Fruit fly (Drosophila melanogaster) whole organism, embryonic: ENCODE data around the gene pav.

ENCODE experiments used
- B-H2 ChIP-seq: fragments of 200-800 bp; sonication (Bioruptor generic); optimal IDR thresholded peaks from 2 replicates; lab custom pipeline; 2018; ENCODE audit warnings: missing biosample characterization, mild to moderate bottlenecking, missing genetic modification characterization
- CG10321 ChIP-seq: fragments of 200-800 bp; sonication (Bioruptor generic); IDR thresholded peaks from 2 replicates; pipeline ENCODE4 v1.3.6; 2022; ENCODE audit warnings: missing biosample characterization, missing genetic modification characterization
- CG10366 ChIP-seq: fragments of 200-800 bp; sonication (Bioruptor generic); IDR thresholded peaks from 2 replicates; pipeline ENCODE4 v1.3.6; 2022; ENCODE audit warnings: missing biosample characterization, missing genetic modification characterization
- CG10462 ChIP-seq: fragments of 200-800 bp; sonication (Bioruptor generic); optimal IDR thresholded peaks from 2 replicates; lab custom pipeline; 2016; ENCODE audit warnings: missing biosample characterization, missing genetic modification characterization
- CG10565 ChIP-seq: fragments of 200-800 bp; sonication (Bioruptor generic); optimal IDR thresholded peaks from 3 replicates; lab custom pipeline; 2016; ENCODE audit warnings: missing biosample characterization, mild to moderate bottlenecking, missing genetic modification characterization
- CG11723 ChIP-seq: fragments of 200-800 bp; sonication (Bioruptor generic); optimal IDR thresholded peaks from 2 replicates; lab custom pipeline; 2017; ENCODE audit warnings: missing biosample characterization, mild to moderate bottlenecking, missing genetic modification characterization
- CG13624 ChIP-seq: fragments of 200-800 bp; sonication (Bioruptor generic); optimal IDR thresholded peaks from 2 replicates; lab custom pipeline; 2016; ENCODE audit warnings: missing biosample characterization, missing genetic modification characterization
- CG1529 ChIP-seq: fragments of 200-800 bp; sonication (Bioruptor generic); optimal IDR thresholded peaks from 3 replicates; lab custom pipeline; 2018; ENCODE audit warnings: missing biosample characterization, missing genetic modification characterization
- CG15479 ChIP-seq: fragments of 200-800 bp; sonication (Bioruptor generic); optimal IDR thresholded peaks from 3 replicates; lab custom pipeline; 2019; ENCODE audit warnings: missing biosample characterization, mild to moderate bottlenecking, missing genetic modification characterization, moderate library complexity
- CG1603 ChIP-seq: fragments of 200-800 bp; sonication (Bioruptor generic); optimal IDR thresholded peaks from 2 replicates; lab custom pipeline; 2019; ENCODE audit warnings: missing biosample characterization, mild to moderate bottlenecking, missing genetic modification characterization, moderate library complexity
- CG1647 ChIP-seq: fragments of 200-800 bp; sonication (Bioruptor generic); optimal IDR thresholded peaks from 3 replicates; lab custom pipeline; 2016; ENCODE audit warnings: missing biosample characterization, missing genetic modification characterization
- CG18262 ChIP-seq: fragments of 200-800 bp; optimal IDR thresholded peaks from 3 replicates; lab custom pipeline; 2019; ENCODE audit warnings: missing biosample characterization, mild to moderate bottlenecking, missing genetic modification characterization, moderate library complexity
- CG18476 ChIP-seq: fragments of 200-800 bp; sonication (Bioruptor generic); optimal IDR thresholded peaks from 2 replicates; lab custom pipeline; 2016; ENCODE audit warnings: missing biosample characterization, mild to moderate bottlenecking, missing genetic modification characterization
- CG18599 ChIP-seq: fragments of 200-800 bp; sonication (Bioruptor generic); optimal IDR thresholded peaks from 3 replicates; lab custom pipeline; 2017; ENCODE audit warnings: missing biosample characterization, missing genetic modification characterization, mild to moderate bottlenecking, moderate library complexity, missing genetic modification reagents
- CG3838 ChIP-seq: fragments of 200-800 bp; sonication (Bioruptor generic); optimal IDR thresholded peaks from 3 replicates; lab custom pipeline; 2016; ENCODE audit warnings: missing biosample characterization, missing genetic modification characterization
- CG42726 ChIP-seq: fragments of 200-800 bp; sonication (Bioruptor generic); IDR thresholded peaks from 2 replicates; pipeline ENCODE4 v1.3.6; 2022; ENCODE audit warnings: missing biosample characterization, missing genetic modification characterization; ENCODE audit not compliant: partially characterized antibody
- CG4730 ChIP-seq: fragments of 200-800 bp; sonication (Bioruptor generic); IDR thresholded peaks from 2 replicates; pipeline ENCODE4 v1.3.6; 2022; ENCODE audit warnings: missing biosample characterization, missing genetic modification characterization
- CG6854 ChIP-seq: fragments of 200-800 bp; sonication (Bioruptor generic); optimal IDR thresholded peaks from 3 replicates; lab custom pipeline; 2017; ENCODE audit warnings: missing biosample characterization, mild to moderate bottlenecking, missing genetic modification characterization
- CG7786 ChIP-seq: fragments of 200-800 bp; sonication (Bioruptor generic); optimal IDR thresholded peaks from 2 replicates; lab custom pipeline; 2016; ENCODE audit warnings: missing biosample characterization, missing genetic modification characterization
- CrebB ChIP-seq: fragments of 200-800 bp; sonication (Bioruptor generic); optimal IDR thresholded peaks from 3 replicates; lab custom pipeline; 2018; ENCODE audit warnings: missing biosample characterization, mild to moderate bottlenecking, missing genetic modification characterization
- Dek ChIP-seq: fragments of 200-800 bp; sonication (Bioruptor generic); optimal IDR thresholded peaks from 3 replicates; lab custom pipeline; 2019; ENCODE audit warnings: missing biosample characterization, mild to moderate bottlenecking, missing genetic modification characterization, moderate library complexity
- Doc3 ChIP-seq: fragments of 200-800 bp; sonication (Bioruptor generic); IDR thresholded peaks from 3 replicates; pipeline ENCODE4 v1.3.6; 2022; ENCODE audit warnings: missing biosample characterization, missing genetic modification characterization; ENCODE audit not compliant: partially characterized antibody
- Ets65A ChIP-seq: fragments of 200-800 bp; sonication (Bioruptor generic); peaks from one replicate; lab custom pipeline; 2016; ENCODE audit warnings: missing biosample characterization, missing genetic modification characterization
- Myb ChIP-seq: fragments of 200-800 bp; sonication (Bioruptor generic); optimal IDR thresholded peaks from 2 replicates; lab custom pipeline; 2016; ENCODE audit warnings: missing biosample characterization, missing genetic modification characterization
- Opbp ChIP-seq: fragments of 200-800 bp; sonication (Bioruptor generic); IDR thresholded peaks from 3 replicates; pipeline ENCODE4 v1.3.6; 2022; ENCODE audit warnings: missing biosample characterization, missing genetic modification characterization; ENCODE audit not compliant: partially characterized antibody
- Rfx ChIP-seq: fragments of 200-800 bp; sonication (Bioruptor generic); IDR thresholded peaks from 2 replicates; pipeline ENCODE4 v1.3.6; 2022; ENCODE audit warnings: missing biosample characterization, missing genetic modification characterization
- Side ChIP-seq: fragments of 200-800 bp; sonication (Bioruptor generic); optimal IDR thresholded peaks from 2 replicates; lab custom pipeline; 2016; ENCODE audit warnings: missing biosample characterization, missing genetic modification characterization
- Xbp1 ChIP-seq: fragments of 200-800 bp; sonication (Bioruptor generic); optimal IDR thresholded peaks from 3 replicates; lab custom pipeline; 2016; ENCODE audit warnings: missing biosample characterization, mild to moderate bottlenecking, missing genetic modification characterization
- YL-1 ChIP-seq: fragments of 200-800 bp; sonication (Bioruptor generic); optimal IDR thresholded peaks from 3 replicates; lab custom pipeline; 2017; ENCODE audit warnings: missing biosample characterization, mild to moderate bottlenecking, missing genetic modification characterization
- br ChIP-seq: fragments of >200 bp; optimal IDR thresholded peaks from 2 replicates; lab custom pipeline; 2017
- caup ChIP-seq: fragments of 200-800 bp; sonication (Bioruptor generic); optimal IDR thresholded peaks from 3 replicates; lab custom pipeline; 2017; ENCODE audit warnings: missing biosample characterization, mild to moderate bottlenecking, missing genetic modification characterization, moderate library complexity; ENCODE audit not compliant: severe bottlenecking
- cg ChIP-seq: fragments of 200-800 bp; sonication (Bioruptor generic); optimal IDR thresholded peaks from 3 replicates; lab custom pipeline; 2019; ENCODE audit warnings: missing biosample characterization, mild to moderate bottlenecking, missing genetic modification characterization, moderate library complexity
- dpn ChIP-seq, 2 experiments: fragments of 200-800 bp; sonication (Bioruptor generic); optimal IDR thresholded peaks; 3 replicates each; lab custom pipeline; 2016; ENCODE audit warnings: missing biosample characterization in 2 of 2, missing genetic modification characterization in 2 of 2
- eve ChIP-seq, 2 experiments: fragments of >200 bp; optimal IDR thresholded peaks; 2 replicates each; lab custom pipeline; 2017; ENCODE audit warnings: missing biosample characterization in 2 of 2, missing genetic modification characterization in 2 of 2
- eyg ChIP-seq: fragments of 200-800 bp; sonication (Bioruptor generic); optimal IDR thresholded peaks from 3 replicates; lab custom pipeline; 2016; ENCODE audit warnings: missing biosample characterization, missing genetic modification characterization
- gce ChIP-seq: fragments of 200-800 bp; sonication (Bioruptor generic); IDR thresholded peaks from 3 replicates; pipeline ENCODE4 v1.3.6; 2022; ENCODE audit warnings: missing biosample characterization, missing genetic modification characterization
- h ChIP-seq: fragments of >200 bp; optimal IDR thresholded peaks from 2 replicates; lab custom pipeline; 2017
- kni ChIP-seq: fragments of 200-800 bp; sonication (Bioruptor generic); optimal IDR thresholded peaks from 3 replicates; lab custom pipeline; 2017; ENCODE audit warnings: mild to moderate bottlenecking, missing biosample characterization, missing genetic modification reagents, missing genetic modification characterization
- pfk ChIP-seq: fragments of 200-800 bp; sonication (Bioruptor generic); optimal IDR thresholded peaks from 2 replicates; lab custom pipeline; 2018; ENCODE audit warnings: missing biosample characterization, mild to moderate bottlenecking, missing genetic modification characterization, moderate library complexity
- schlank ChIP-seq: fragments of 200-800 bp; sonication (Bioruptor generic); optimal IDR thresholded peaks from 2 replicates; lab custom pipeline; 2018; ENCODE audit warnings: missing biosample characterization, mild to moderate bottlenecking, missing genetic modification characterization
- sens-2 ChIP-seq: fragments of 200-800 bp; sonication (Bioruptor generic); IDR thresholded peaks from 2 replicates; pipeline ENCODE4 v1.3.6; 2022; ENCODE audit warnings: missing biosample characterization, missing genetic modification characterization
- twi ChIP-seq: fragments of 200-800 bp; optimal IDR thresholded peaks from 2 replicates; lab custom pipeline; 2019; ENCODE audit warnings: missing biosample characterization, mild to moderate bottlenecking, missing genetic modification characterization, moderate library complexity

The pav gene

dm6 chr3L:4193730-4194649 lies 48.5 kb upstream of the pav start, which contains the start of gene CG43367 (continued):
- TF ChIP-seq CG42726 (GFP tag; lab: Robert Waterston, UW) (0 out of 2 replicates have a peak, but pooled peaks have one; percentile 29), YL-1 (GFP tag; lab: Kevin White, UChicago) (peak; percentile 45), Side (GFP tag; lab: Kevin White, UChicago) (peak; percentile 20), Ets65A (GFP tag; lab: Kevin White, UChicago) (peak; percentile 58)

dm6 chr3L:4204239-4204638 lies 38.3 kb upstream of the pav start, which contains the start of gene CG15005:
Gene CG15005 (minus strand): TSS chr3L:4204339.
- TF ChIP-seq CG1529 (no peak), CG15479 (GFP tag; lab: Kevin White, UChicago) (no peak)

dm6 chr3L:4204867-4205266 lies 37.7 kb upstream of the pav start:
- TF ChIP-seq CG7786 (GFP tag; lab: Kevin White, UChicago) (no peak), eve (GFP tag; optimal IDR thresholded peaks at IDR 0.05; lab: Kevin White, UChicago) (no peak), twi (tag; lab: Kevin White, UChicago) (no peak), CrebB (tag; lab: Kevin White, UChicago) (no peak), CG18262 (tag; lab: Kevin White, UChicago) (no peak), CG10366 (GFP tag; lab: Robert Waterston, UW) (no peak), kni (no peak), Myb (GFP tag; lab: Kevin White, UChicago) (no peak), Opbp (GFP tag; lab: Robert Waterston, UW) (no peak), CG6854 (no peak), CG11723 (GFP tag; lab: Kevin White, UChicago) (no peak), Rfx (GFP tag; lab: Robert Waterston, UW) (no peak), CG10462 (GFP tag; lab: Kevin White, UChicago) (no peak), CG1603 (tag; lab: Kevin White, UChicago) (no peak), gce (no peak), CG10321 (GFP tag; lab: Robert Waterston, UW) (no peak), dpn (GFP tag; optimal IDR thresholded peaks at IDR 0.05; lab: Kevin White, UChicago) (no peak), h (lab: Kevin White, UChicago) (no peak)

dm6 chr3L:4209078-4209477 lies 33.5 kb upstream of the pav start, which contains the start of gene Cpr64Aa:
Gene Cpr64Aa (minus strand): TSS chr3L:4209178.
- no peak for TF ChIP-seq CG18599
- no peak for TF ChIP-seq sens-2 (GFP tag; lab: Robert Waterston, UW)
- TF ChIP-seq Xbp1 (GFP tag; lab: Kevin White, UChicago): no peak
- TF ChIP-seq CG13624 (GFP tag; lab: Kevin White, UChicago): no peak
- no peak for TF ChIP-seq pfk (GFP tag; lab: Kevin White, UChicago)
- no peak for TF ChIP-seq schlank
- TF ChIP-seq CG3838: no peak
- no peak for TF ChIP-seq B-H2 (GFP tag; lab: Kevin White, UChicago)
- no peak for TF ChIP-seq Doc3
- no peak for TF ChIP-seq br (lab: Kevin White, UChicago)
- no peak for TF ChIP-seq cg (GFP tag; lab: Kevin White, UChicago)
- no peak for TF ChIP-seq caup (GFP tag; lab: Kevin White, UChicago)
- TF ChIP-seq CG10565 (GFP tag; lab: Kevin White, UChicago): no peak
- no peak for TF ChIP-seq eyg (GFP tag; lab: Kevin White, UChicago)
- no peak for TF ChIP-seq CG1647 (GFP tag; lab: Kevin White, UChicago)
- no peak for TF ChIP-seq Dek (tag; lab: Kevin White, UChicago)
- no peak for TF ChIP-seq CG18476 (GFP tag; lab: Kevin White, UChicago)
- no peak for TF ChIP-seq CG4730 (GFP tag; lab: Robert Waterston, UW)
